Fruit fly (Drosophila melanogaster) whole organism, larva: Measurements from ENCODE around the gene Cpr92A.

Experiments used
- noc ChIP-seq: fragments of 200-800 bp; sonication (Bioruptor generic); optimal IDR thresholded peaks from 3 replicates; lab custom pipeline; 2019; ENCODE audit warnings: missing biosample characterization, mild to moderate bottlenecking, missing genetic modification characterization, moderate library complexity

The Cpr92A gene

dm6 chr3R:19598855-19599254 lies at the start of gene Cpr92A:
Gene Cpr92A (minus strand): TSS chr3R:19598955.
- no peak for TF ChIP-seq noc (tag; lab: Kevin White, UChicago)

- no peak for TF ChIP-seq noc (tag; lab: Kevin White, UChicago)
Observed at dm6 chr3R:19648289-19648916, 49.6 kb upstream of the Cpr92A start, which contains the start of the genes CG6195 and CG31220. Gene CG6195 (minus strand): TSS chr3R:19648410. Gene CG31220 (plus strand): TSS chr3R:19648487.

- TF ChIP-seq noc (tag; lab: Kevin White, UChicago): no peak
Observed at dm6 chr3R:19644901-19645204, 46.1 kb upstream of the Cpr92A start, which contains the start of gene Nup58. Gene Nup58 (plus strand): TSS chr3R:19645026.

- TF ChIP-seq noc (tag; lab: Kevin White, UChicago): peak; percentile 70
Observed at dm6 chr3R:19644094-19644900, 45.5 kb upstream of the Cpr92A start, which contains the start of gene Vha13. Gene Vha13 (minus strand): TSS chr3R:19644386.

dm6 chr3R:19642893-19643270 lies 44.1 kb upstream of the Cpr92A start:
- TF ChIP-seq noc (tag; lab: Kevin White, UChicago): no peak

- no peak for TF ChIP-seq noc (tag; lab: Kevin White, UChicago)
Observed at dm6 chr3R:19642092-19642892, 43.5 kb upstream of the Cpr92A start, which contains the start of gene subdued. Gene subdued (minus strand): TSS chr3R:19642722.

- TF ChIP-seq noc (tag; lab: Kevin White, UChicago): peak; percentile 90
Observed at dm6 chr3R:19641498-19642065, 42.8 kb upstream of the Cpr92A start.

- no peak for TF ChIP-seq noc (tag; lab: Kevin White, UChicago)
Observed at dm6 chr3R:19641058-19641457, 42.3 kb upstream of the Cpr92A start.

dm6 chr3R:19638004-19638403 lies 39.2 kb upstream of the Cpr92A start:
- no peak for TF ChIP-seq noc (tag; lab: Kevin White, UChicago)

dm6 chr3R:19634649-19635048 lies 35.9 kb upstream of the Cpr92A start, which contains the start of gene CG34138:
Gene CG34138 (plus strand): TSS chr3R:19634949.
- no peak for TF ChIP-seq noc (tag; lab: Kevin White, UChicago)

dm6 chr3R:19632685-19633116 lies 33.9 kb upstream of the Cpr92A start, which contains the start of gene CG6231:
Gene CG6231 (minus strand): TSS chr3R:19632718.
- no peak for TF ChIP-seq noc (tag; lab: Kevin White, UChicago)

dm6 chr3R:19627792-19628522 lies 29.2 kb upstream of the Cpr92A start:
- TF ChIP-seq noc (tag; lab: Kevin White, UChicago): peak; percentile 52

- peak; percentile 19 for TF ChIP-seq noc (tag; lab: Kevin White, UChicago)
Observed at dm6 chr3R:19625300-19626230, 26.8 kb upstream of the Cpr92A start.

dm6 chr3R:19624482-19624881 lies 25.7 kb upstream of the Cpr92A start:
- TF ChIP-seq noc (tag; lab: Kevin White, UChicago): no peak
